Fruit fly (Drosophila melanogaster) whole organism, prepupa: ENCODE data around the gene CG18281.
A peak's percentile ranks its signal among the peaks of the same experiment; 100 is the strongest.

ENCODE experiments used
- CG11902 ChIP-seq: fragments of 200-800 bp; sonication (Bioruptor generic); optimal IDR thresholded peaks from 3 replicates; lab custom pipeline; 2016; ENCODE audit warnings: missing biosample characterization, missing genetic modification characterization
- CG16779 ChIP-seq: fragments of 200-800 bp; sonication (Bioruptor generic); optimal IDR thresholded peaks from 3 replicates; lab custom pipeline; 2017; ENCODE audit warnings: missing biosample characterization, mild to moderate bottlenecking, missing genetic modification characterization
- CG6792 ChIP-seq: fragments of 200-800 bp; sonication (Bioruptor generic); optimal IDR thresholded peaks from 3 replicates; lab custom pipeline; 2016; ENCODE audit warnings: missing biosample characterization, missing genetic modification characterization
- CG7368 ChIP-seq: fragments of 200-800 bp; sonication (Bioruptor generic); optimal IDR thresholded peaks from 3 replicates; lab custom pipeline; 2016; ENCODE audit warnings: missing biosample characterization, missing genetic modification characterization
- Eip75B ChIP-seq: fragments of 200-800 bp; sonication (Bioruptor generic); optimal IDR thresholded peaks from 3 replicates; lab custom pipeline; 2016; ENCODE audit warnings: missing biosample characterization, missing genetic modification characterization
- Hr38 ChIP-seq: sonication (Bioruptor generic); optimal IDR thresholded peaks from 2 replicates; lab custom pipeline; 2016; ENCODE audit warnings: missing biosample characterization, missing genetic modification characterization
- Hr39 ChIP-seq: fragments of 200-800 bp; sonication (Bioruptor generic); optimal IDR thresholded peaks from 2 replicates; lab custom pipeline; 2016; ENCODE audit warnings: missing biosample characterization, missing genetic modification characterization
- Sox102F ChIP-seq: fragments of 200-800 bp; sonication (Bioruptor generic); optimal IDR thresholded peaks from 2 replicates; lab custom pipeline; 2016; ENCODE audit warnings: missing biosample characterization, mild to moderate bottlenecking, missing genetic modification characterization
- acj6 ChIP-seq: fragments of 200-800 bp; sonication (Bioruptor generic); optimal IDR thresholded peaks from 3 replicates; lab custom pipeline; 2016; ENCODE audit warnings: missing biosample characterization, missing genetic modification characterization
- esn ChIP-seq: fragments of 200-800 bp; sonication (Bioruptor generic); optimal IDR thresholded peaks from 2 replicates; lab custom pipeline; 2016; ENCODE audit warnings: missing biosample characterization, mild to moderate bottlenecking, missing genetic modification characterization, moderate library complexity

dm6 chr3L:20471499-20472313 lies 27.9 kb upstream of the CG18281 start:
- TF ChIP-seq Sox102F (no peak), Hr39 (GFP tag; lab: Kevin White, UChicago) (no peak), CG7368 (no peak), CG11902 (GFP tag; lab: Kevin White, UChicago) (no peak), esn (GFP tag; lab: Kevin White, UChicago) (peak; percentile 10), Eip75B (GFP tag; lab: Kevin White, UChicago) (no peak), Hr38 (no peak), CG6792 (GFP tag; lab: Kevin White, UChicago) (no peak), CG16779 (tag; lab: Kevin White, UChicago) (no peak), acj6 (GFP tag; lab: Kevin White, UChicago) (peak; percentile 38)
